Worm (Caenorhabditis elegans) whole organism, L3 larva: ENCODE measurements around the gene clec-70.
"Not testable (repeated sequence)": the region's sequence is repeated elsewhere in the genome, so short reads cannot be mapped to it uniquely, and the experiment has no call there.

Source experiments
- R02D3.7 ChIP-seq: fragments of 150-350 bp; optimal IDR thresholded peaks from 2 replicates; lab custom pipeline; 2014; ENCODE audit warnings: missing biosample characterization, missing genetic modification characterization
- ZK546.5 ChIP-seq: sonication (generic microtip); optimal IDR thresholded peaks from 2 replicates; lab custom pipeline; 2017; ENCODE audit warnings: missing biosample characterization, missing genetic modification characterization
- aly-2 ChIP-seq: fragments of 150-350 bp; optimal IDR thresholded peaks from 2 replicates; lab custom pipeline; 2014; ENCODE audit warnings: missing biosample characterization, missing genetic modification characterization
- ama-1 ChIP-seq: fragments of 150-350 bp; optimal IDR thresholded peaks from 2 replicates; lab custom pipeline; 2018
- ceh-16 ChIP-seq: sonication (generic microtip); optimal IDR thresholded peaks from 2 replicates; lab custom pipeline; 2017; ENCODE audit warnings: missing biosample characterization, missing genetic modification characterization
- ceh-28 ChIP-seq: fragments of 150-350 bp; optimal IDR thresholded peaks from 2 replicates; lab custom pipeline; 2014; ENCODE audit warnings: missing biosample characterization, missing genetic modification reagents, missing genetic modification characterization
- ceh-9 ChIP-seq: sonication (generic microtip); optimal IDR thresholded peaks from 2 replicates; lab custom pipeline; 2018; ENCODE audit warnings: missing biosample characterization, missing genetic modification characterization
- egl-27 ChIP-seq: sonication (generic microtip); optimal IDR thresholded peaks from 4 replicates; lab custom pipeline; 2017; ENCODE audit warnings: missing biosample characterization, missing genetic modification reagents, missing genetic modification characterization
- elt-1 ChIP-seq: fragments of 150-350 bp; optimal IDR thresholded peaks from 2 replicates; lab custom pipeline; 2014; ENCODE audit warnings: missing biosample characterization, missing genetic modification characterization
- elt-2 ChIP-seq: sonication (generic microtip); optimal IDR thresholded peaks from 2 replicates; lab custom pipeline; 2016; ENCODE audit warnings: missing genetic modification reagents, mild to moderate bottlenecking, missing genetic modification characterization, missing compliant biosample characterization
- elt-3 ChIP-seq, 3 experiments: fragments of 150-350 bp in 1 of 3; sonication (generic microtip) in 2 of 3; optimal IDR thresholded peaks; 2 replicates in 2 of 3; 4 replicates in 1 of 3; lab custom pipeline; 2014 to 2017; ENCODE audit warnings: missing biosample characterization in 3 of 3, missing genetic modification characterization in 3 of 3
- fkh-2 ChIP-seq: fragments of 150-350 bp; optimal IDR thresholded peaks from 2 replicates; lab custom pipeline; 2014; ENCODE audit warnings: missing biosample characterization, missing genetic modification reagents, missing genetic modification characterization
- fos-1 ChIP-seq: fragments of 150-350 bp; optimal IDR thresholded peaks from 2 replicates; lab custom pipeline; 2014; ENCODE audit warnings: missing biosample characterization, missing genetic modification characterization
- hmg-11 ChIP-seq: sonication (generic microtip); optimal IDR thresholded peaks from 2 replicates; lab custom pipeline; 2016; ENCODE audit warnings: missing genetic modification characterization, missing compliant biosample characterization
- lin-15B ChIP-seq: fragments of 150-350 bp; optimal IDR thresholded peaks from 2 replicates; lab custom pipeline; 2014; ENCODE audit warnings: missing biosample characterization, missing genetic modification characterization
- lin-39 ChIP-seq: fragments of 150-350 bp; optimal IDR thresholded peaks from 2 replicates; lab custom pipeline; 2018; ENCODE audit warnings: missing biosample characterization, missing genetic modification reagents, missing genetic modification characterization
- lsy-12 ChIP-seq: sonication (generic microtip); optimal IDR thresholded peaks from 2 replicates; lab custom pipeline; 2016; ENCODE audit warnings: mild to moderate bottlenecking, missing genetic modification characterization, missing compliant biosample characterization
- mml-1 ChIP-seq: fragments of 150-350 bp; sonication (generic microtip); optimal IDR thresholded peaks from 3 replicates; lab custom pipeline; 2014; ENCODE audit warnings: missing biosample characterization, missing genetic modification characterization
- nfya-1 ChIP-seq: sonication (generic microtip); optimal IDR thresholded peaks from 2 replicates; lab custom pipeline; 2017; ENCODE audit warnings: missing genetic modification characterization, mild to moderate bottlenecking, missing compliant biosample characterization, antibody characterized with exemption, moderate library complexity; ENCODE audit not compliant: insufficient read depth
- nhr-11 ChIP-seq: fragments of 150-350 bp; optimal IDR thresholded peaks from 2 replicates; lab custom pipeline; 2014; ENCODE audit warnings: missing biosample characterization, missing genetic modification characterization
- nhr-23 ChIP-seq: fragments of 150-350 bp; optimal IDR thresholded peaks from 2 replicates; lab custom pipeline; 2014; ENCODE audit warnings: missing biosample characterization, missing genetic modification reagents, missing genetic modification characterization
- nhr-25 ChIP-seq: sonication (generic microtip); optimal IDR thresholded peaks from 2 replicates; lab custom pipeline; 2017; ENCODE audit warnings: missing biosample characterization, missing genetic modification characterization
- nhr-76 ChIP-seq: fragments of 150-350 bp; sonication (generic microtip); optimal IDR thresholded peaks from 5 replicates; lab custom pipeline; 2014; ENCODE audit warnings: missing biosample characterization, missing genetic modification characterization
- nhr-77 ChIP-seq: fragments of 150-350 bp; optimal IDR thresholded peaks from 2 replicates; lab custom pipeline; 2014; ENCODE audit warnings: missing biosample characterization, missing genetic modification characterization
- pha-4 ChIP-seq: fragments of 150-350 bp; optimal IDR thresholded peaks from 2 replicates; lab custom pipeline; 2014; ENCODE audit warnings: missing biosample characterization, missing genetic modification reagents, missing genetic modification characterization
- sea-2 ChIP-seq: fragments of 150-350 bp; sonication (generic microtip); optimal IDR thresholded peaks from 4 replicates; lab custom pipeline; 2014; ENCODE audit warnings: missing biosample characterization, missing genetic modification reagents, missing genetic modification characterization
- skn-1 ChIP-seq: fragments of 150-350 bp; optimal IDR thresholded peaks from 2 replicates; lab custom pipeline; 2014; ENCODE audit warnings: missing biosample characterization, missing genetic modification characterization
- snpc-4 ChIP-seq: fragments of 150-350 bp; optimal IDR thresholded peaks from 2 replicates; lab custom pipeline; 2014; ENCODE audit warnings: missing biosample characterization, missing genetic modification characterization
- unc-39 ChIP-seq: sonication (generic microtip); optimal IDR thresholded peaks from 4 replicates; lab custom pipeline; 2017; ENCODE audit warnings: missing biosample characterization, missing genetic modification characterization
- zag-1 ChIP-seq: fragments of 150-350 bp; optimal IDR thresholded peaks from 2 replicates; lab custom pipeline; 2014; ENCODE audit warnings: missing biosample characterization, missing genetic modification characterization
- ztf-11 ChIP-seq: fragments of 150-350 bp; optimal IDR thresholded peaks from 2 replicates; lab custom pipeline; 2014; ENCODE audit warnings: missing biosample characterization, missing genetic modification characterization
- ztf-4 ChIP-seq: fragments of 150-350 bp; optimal IDR thresholded peaks from 2 replicates; lab custom pipeline; 2014; ENCODE audit warnings: missing biosample characterization, missing genetic modification characterization

clec-70 gene

DNA sequence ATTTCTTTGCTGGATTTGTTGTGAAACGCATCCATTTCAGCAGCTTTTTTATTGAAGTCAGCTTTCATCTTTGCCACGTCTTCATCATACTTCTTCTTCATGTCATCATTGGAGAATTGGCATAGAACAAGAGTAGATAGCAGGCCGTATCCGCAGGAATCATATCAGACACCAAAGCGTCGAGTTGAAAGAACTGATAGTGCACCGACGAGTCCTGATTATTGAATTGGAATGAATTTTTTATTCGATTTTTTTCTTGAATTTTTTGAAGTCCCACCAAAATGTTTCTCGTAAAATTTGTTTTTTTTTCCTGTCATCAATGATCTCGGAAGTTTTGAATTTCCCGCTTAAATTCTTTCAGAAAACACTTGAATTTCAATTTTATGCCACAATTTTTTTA, 26.1 kb upstream of the clec-70 start, which contains the start of gene F56D6.11:
Gene F56D6.11, minus strand, starts transcription at position 101 of the 400 bp plus-strand sequence.
- TF ChIP-seq egl-27 (tag; lab: Kevin White, UChicago) (no peak), unc-39 (no peak), lin-39 (no peak), hmg-11 (no peak), aly-2 (no peak), sea-2 (GFP tag; lab: Kevin White, UChicago) (no peak), nhr-11 (tag; lab: Kevin White, UChicago) (no peak), lsy-12 (tag; lab: Kevin White, UChicago) (no peak), ceh-9 (tag; lab: Kevin White, UChicago) (no peak), ceh-16 (tag; lab: Kevin White, UChicago) (no peak), elt-2 (tag; lab: Kevin White, UChicago) (no peak), ama-1 (no peak), fos-1 (tag; lab: Kevin White, UChicago) (no peak), pha-4 (tag; lab: Kevin White, UChicago) (no peak), ZK546.5 (tag; lab: Kevin White, UChicago) (no peak), R02D3.7 (tag; lab: Kevin White, UChicago) (no peak), skn-1 (tag; lab: Kevin White, UChicago) (no peak), nhr-76 (tag; lab: Kevin White, UChicago) (no peak), nhr-77 (no peak)
- TF ChIP-seq, all 47 proteins: peak for 0

DNA sequence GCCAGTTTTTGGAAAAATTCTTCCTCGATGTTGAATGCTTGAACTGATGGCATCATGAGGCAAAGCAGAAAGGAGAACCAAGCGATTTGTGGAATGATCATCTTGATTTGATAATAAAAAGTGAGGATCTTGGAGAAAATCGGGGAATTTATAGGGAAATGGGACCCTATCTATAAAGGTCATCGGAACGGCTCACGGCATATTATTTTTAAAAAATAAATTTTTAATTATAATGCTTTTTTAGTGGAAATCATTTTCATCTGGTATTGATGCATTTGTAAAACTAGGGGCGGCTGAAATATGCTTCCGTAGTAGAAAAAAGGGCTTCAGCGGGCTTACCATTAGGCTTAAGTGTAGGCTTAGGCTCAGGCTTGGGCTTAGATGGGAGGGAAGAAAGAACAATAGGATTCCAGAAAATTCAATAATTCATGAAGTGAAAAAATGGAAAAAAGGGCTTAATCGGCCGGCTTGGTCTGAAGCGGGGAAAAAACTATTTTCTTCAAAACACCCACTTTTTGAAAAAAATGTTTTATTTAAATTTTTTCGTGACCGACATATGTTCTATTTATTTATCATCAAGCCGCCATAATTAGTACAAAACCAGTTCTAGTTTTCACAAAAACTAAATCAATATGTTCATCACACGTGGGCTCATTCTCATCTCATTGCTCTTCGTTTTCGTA, 24.9 kb upstream of the clec-70 start, which contains the start of the genes F56D6.22 and F56D6.12:
Gene F56D6.22, minus strand, starts transcription at position 101 of the 683 bp plus-strand sequence.
Gene F56D6.12, plus strand, starts transcription at position 633 of the 683 bp plus-strand sequence.
- no peak for TF ChIP-seq ceh-28 (tag; lab: Kevin White, UChicago)
- TF ChIP-seq nhr-25: no peak
- no peak for TF ChIP-seq elt-1
- TF ChIP-seq ceh-16 (tag; lab: Kevin White, UChicago): no peak
- no peak for TF ChIP-seq fkh-2 (tag; lab: Kevin White, UChicago)
- TF ChIP-seq ztf-4 (tag; lab: Kevin White, UChicago): no peak
- TF ChIP-seq snpc-4 (tag; lab: Kevin White, UChicago): no peak
- no peak for TF ChIP-seq fos-1 (tag; lab: Kevin White, UChicago)
- TF ChIP-seq ZK546.5 (tag; lab: Kevin White, UChicago): no peak

DNA sequence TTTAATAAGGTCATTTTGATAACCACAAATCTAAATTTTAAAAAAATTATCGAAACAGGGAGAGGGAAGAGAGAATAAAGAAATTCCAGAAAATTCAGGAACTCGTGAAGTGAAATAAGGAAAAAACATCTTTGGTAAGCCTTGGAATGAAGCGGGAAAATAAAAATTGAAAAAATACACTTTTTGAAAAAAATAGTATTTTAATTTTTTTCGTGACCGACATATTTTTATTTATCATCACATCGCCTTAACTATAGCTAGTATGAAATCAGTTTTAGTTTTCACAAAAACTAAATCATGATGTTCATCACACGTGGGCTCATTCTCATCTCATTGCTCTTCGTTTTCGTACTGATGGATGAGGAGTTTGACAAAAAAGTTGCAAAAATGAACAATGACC, 23.4 kb upstream of the clec-70 start, which contains the start of gene F56D6.13:
Gene F56D6.13, plus strand, starts transcription at position 301 of the 400 bp plus-strand sequence.
- TF ChIP-seq ztf-4 (tag; lab: Kevin White, UChicago): no peak
- no peak for TF ChIP-seq nfya-1 (tag; lab: Kevin White, UChicago)
- no peak for TF ChIP-seq nhr-76 (tag; lab: Kevin White, UChicago)
- TF ChIP-seq ceh-16 (tag; lab: Kevin White, UChicago): no peak
- no peak for TF ChIP-seq nhr-23 (tag; lab: Kevin White, UChicago)
- TF ChIP-seq, all 47 proteins: peak for 0

DNA sequence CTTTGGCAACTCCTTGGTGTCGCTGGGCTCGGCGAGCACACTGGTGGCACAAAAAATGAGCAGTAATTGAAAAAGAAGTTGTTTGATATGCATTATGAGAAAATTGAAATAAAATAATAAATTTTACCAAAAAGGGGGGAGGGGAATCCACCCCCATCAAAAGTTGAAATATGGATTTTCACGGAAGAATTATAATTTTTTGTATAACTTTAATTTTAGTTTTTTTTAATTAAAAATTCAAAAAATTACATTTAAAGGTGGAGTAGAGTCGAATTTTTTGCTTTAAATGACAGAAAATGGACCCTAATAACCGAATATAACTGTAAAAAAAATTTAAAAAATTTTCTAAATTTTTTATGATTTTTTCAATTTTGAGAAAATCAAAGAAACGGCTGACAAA, 20.7 kb upstream of the clec-70 start, which contains the start of gene F56D6.18:
Gene F56D6.18, minus strand, starts transcription at position 101 of the 400 bp plus-strand sequence.
- TF ChIP-seq nhr-76 (tag; lab: Kevin White, UChicago); elt-3 (tag; optimal IDR thresholded peaks at IDR 0.05; lab: Kevin White, UChicago); zag-1 (tag; lab: Kevin White, UChicago): not testable (repeated sequence)
- TF ChIP-seq, all 47 proteins: peak for 0; not testable (repeated sequence) for 47

DNA sequence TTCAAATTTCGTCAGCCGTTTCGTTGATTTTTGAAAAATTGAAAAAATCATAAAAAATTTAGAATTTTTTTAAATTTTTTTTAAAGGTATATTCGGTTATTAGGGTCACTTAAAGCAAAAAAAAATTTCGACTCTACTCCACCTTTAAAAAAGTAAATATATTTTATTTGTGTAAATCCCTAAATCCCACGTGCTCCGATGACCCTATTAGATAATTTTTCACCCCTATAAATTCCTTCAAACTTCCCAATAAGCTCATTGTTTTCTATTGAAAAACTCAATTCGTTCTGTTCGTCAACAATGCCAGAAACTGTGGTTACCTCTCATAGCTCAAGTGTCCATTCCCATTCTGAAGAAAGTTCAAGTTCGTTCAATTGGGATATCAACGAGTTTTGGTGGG, 19.9 kb upstream of the clec-70 start, which contains the start of gene F56D6.20:
Gene F56D6.20, plus strand, starts transcription at position 301 of the 400 bp plus-strand sequence.
- TF ChIP-seq hmg-11 (no peak), nhr-76 (tag; lab: Kevin White, UChicago) (no peak), unc-39 (no peak), sea-2 (GFP tag; lab: Kevin White, UChicago) (no peak), aly-2 (no peak), nhr-77 (no peak), mml-1 (no peak), ztf-4 (tag; lab: Kevin White, UChicago) (no peak), ztf-11 (tag; lab: Kevin White, UChicago) (no peak), R02D3.7 (tag; lab: Kevin White, UChicago) (no peak), lin-39 (no peak), lin-15B (tag; lab: Kevin White, UChicago) (no peak), fos-1 (tag; lab: Kevin White, UChicago) (no peak)
